ENCODE assay signal across 3 worm cellular contexts in the genomic region with DNA sequence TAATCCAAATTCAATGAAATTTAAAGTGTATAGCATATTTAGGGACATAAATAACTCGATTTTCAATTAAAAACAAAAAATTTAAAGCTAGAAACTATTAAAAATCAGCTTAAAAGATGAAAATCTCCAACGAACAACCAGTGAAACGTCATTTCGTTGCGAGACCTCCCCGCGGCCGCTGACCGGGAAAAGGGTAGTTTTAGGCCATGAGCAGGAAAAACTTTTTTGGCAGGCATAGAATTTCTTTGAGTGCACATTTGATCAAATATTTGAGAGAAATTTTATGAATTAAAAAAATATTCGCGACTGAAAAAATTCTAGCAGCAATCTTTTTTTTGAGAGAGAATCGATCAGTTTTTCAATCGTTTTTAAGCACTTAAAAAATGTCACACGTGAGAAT.
TF ChIP-seq lines count a peak whose summit lies in the region.

No protein-coding gene starts in this region.

TF ChIP-seq in whole organism, L1 larva, 84 proteins besides CTCF, POLR2A, EP300 and RAD21 (continued from another document):
- TF ChIP-seq fkh-4 (tag; optimal IDR thresholded peaks at IDR 0.05; lab: Kevin White, UChicago; ENCODE audit: borderline replicate concordance) (no peak), unc-130 (tag; optimal IDR thresholded peaks at IDR 0.05; lab: Kevin White, UChicago) (no peak), xbp-1 (tag; optimal IDR thresholded peaks at IDR 0.05; lab: Kevin White, UChicago) (peak; percentile 89), C16A3.4 (tag; optimal IDR thresholded peaks at IDR 0.05; lab: Kevin White, UChicago) (peak; percentile 34), ets-5 (GFP tag; IDR thresholded peaks at IDR 0.05; lab: Robert Waterston, UW) (no peak), fkh-8 (tag; optimal IDR thresholded peaks at IDR 0.05; lab: Kevin White, UChicago) (peak; percentile 51), zag-1 (tag; optimal IDR thresholded peaks at IDR 0.05; lab: Kevin White, UChicago) (no peak), Y116A8C.19 (tag; optimal IDR thresholded peaks at IDR 0.05; lab: Kevin White, UChicago; ENCODE audit: borderline replicate concordance) (no peak), sptf-1 (tag; optimal IDR thresholded peaks at IDR 0.05; lab: Kevin White, UChicago) (no peak)

TF ChIP-seq in whole organism, L2 larva, 48 proteins besides CTCF, POLR2A, EP300 and RAD21 (continued from another document):
- no peak for TF ChIP-seq ceh-82 (tag; optimal IDR thresholded peaks at IDR 0.05; lab: Kevin White, UChicago)
- peak; percentile 13 for TF ChIP-seq fos-1 (tag; optimal IDR thresholded peaks at IDR 0.05; lab: Kevin White, UChicago)
- no peak for TF ChIP-seq ZK546.5 (tag; optimal IDR thresholded peaks at IDR 0.05; lab: Kevin White, UChicago)
- TF ChIP-seq alr-1 (tag; optimal IDR thresholded peaks at IDR 0.05; lab: Kevin White, UChicago) = no peak
- no peak for TF ChIP-seq ztf-11 (tag; optimal IDR thresholded peaks at IDR 0.05; lab: Kevin White, UChicago)
- TF ChIP-seq Y55F3AM.14 (GFP tag; optimal IDR thresholded peaks at IDR 0.05; lab: Kevin White, UChicago) = no peak
- no peak for TF ChIP-seq elt-3 (tag; optimal IDR thresholded peaks at IDR 0.05; lab: Kevin White, UChicago)
- TF ChIP-seq lin-11 (tag; optimal IDR thresholded peaks at IDR 0.05; lab: Kevin White, UChicago) = peak; percentile 27
- TF ChIP-seq nhr-129 (tag; optimal IDR thresholded peaks at IDR 0.05; lab: Kevin White, UChicago) = no peak
- TF ChIP-seq nhr-6 (tag; optimal IDR thresholded peaks at IDR 0.05; lab: Kevin White, UChicago) = no peak
- no peak for TF ChIP-seq nhr-10 (tag; optimal IDR thresholded peaks at IDR 0.05; lab: Kevin White, UChicago)
- TF ChIP-seq sem-4 (tag; optimal IDR thresholded peaks at IDR 0.05; lab: Kevin White, UChicago) = no peak
- TF ChIP-seq peb-1 (tag; optimal IDR thresholded peaks at IDR 0.05; lab: Kevin White, UChicago) = no peak
TF ChIP-seq in whole organism, L2 larva: peak in this region for 10.

TF ChIP-seq in whole organism, L4 larva, 104 proteins besides CTCF, POLR2A, EP300 and RAD21 (continued from another document):
- no peak for TF ChIP-seq skn-1 (tag; optimal IDR thresholded peaks at IDR 0.05; lab: Kevin White, UChicago)
- TF ChIP-seq hif-1 (tag; optimal IDR thresholded peaks at IDR 0.05; lab: Kevin White, UChicago) = peak in 1 of 2 experiments; percentile 58
- TF ChIP-seq saeg-2 (GFP tag; IDR thresholded peaks at IDR 0.05; lab: Robert Waterston, UW) = no peak
- TF ChIP-seq nhr-237 (tag; optimal IDR thresholded peaks at IDR 0.05; lab: Kevin White, UChicago) = no peak
- peak; percentile 42 for TF ChIP-seq hlh-30 (tag; optimal IDR thresholded peaks at IDR 0.05; lab: Kevin White, UChicago; ENCODE audit: insufficient read depth)
- TF ChIP-seq mdl-1 (tag; optimal IDR thresholded peaks at IDR 0.05; lab: Kevin White, UChicago) = no peak
- no peak for TF ChIP-seq hmg-1.1 (GFP tag; IDR thresholded peaks at IDR 0.05; lab: Robert Waterston, UW)
- TF ChIP-seq ZK546.5 (tag; optimal IDR thresholded peaks at IDR 0.05; lab: Kevin White, UChicago) = no peak
- TF ChIP-seq F37D6.2 (tag; optimal IDR thresholded peaks at IDR 0.05; lab: Kevin White, UChicago) = no peak
- no peak for TF ChIP-seq ztf-7 (tag; optimal IDR thresholded peaks at IDR 0.05; lab: Kevin White, UChicago)
- no peak for TF ChIP-seq F10B5.3 (tag; optimal IDR thresholded peaks at IDR 0.05; lab: Kevin White, UChicago)
- no peak for TF ChIP-seq dmd-6 (GFP tag; IDR thresholded peaks at IDR 0.05; lab: Robert Waterston, UW)
- peak; percentile 60 for TF ChIP-seq lin-38 (GFP tag; IDR thresholded peaks at IDR 0.05; lab: Robert Waterston, UW)
- peak; percentile 13 for TF ChIP-seq hlh-11 (tag; optimal IDR thresholded peaks at IDR 0.05; lab: Kevin White, UChicago)
- no peak for TF ChIP-seq F49E8.2 (tag; optimal IDR thresholded peaks at IDR 0.05; lab: Kevin White, UChicago; ENCODE audit: borderline replicate concordance)
- TF ChIP-seq F26F4.8 (GFP tag; conservative IDR thresholded peaks at IDR 0.05; lab: Robert Waterston, UW) = no peak
- no peak for TF ChIP-seq jun-1 (tag; optimal IDR thresholded peaks at IDR 0.05; lab: Kevin White, UChicago)
- no peak for TF ChIP-seq zag-1 (tag; optimal IDR thresholded peaks at IDR 0.05; lab: Kevin White, UChicago)
- no peak for TF ChIP-seq fkh-10 (GFP tag; optimal IDR thresholded peaks at IDR 0.05; lab: Kevin White, UChicago)
- peak; percentile 94 for TF ChIP-seq mes-2 (tag; optimal IDR thresholded peaks at IDR 0.05; lab: Kevin White, UChicago; ENCODE audit: poor library complexity, severe bottlenecking)
- no peak for TF ChIP-seq nhr-28 (tag; optimal IDR thresholded peaks at IDR 0.05; lab: Kevin White, UChicago)
- no peak for TF ChIP-seq mxl-3 (GFP tag; optimal IDR thresholded peaks at IDR 0.05; lab: Kevin White, UChicago)
- no peak for TF ChIP-seq fos-1 (tag; optimal IDR thresholded peaks at IDR 0.05; lab: Kevin White, UChicago)
- no peak for TF ChIP-seq aha-1 (tag; lab: Kevin White, UChicago)
- TF ChIP-seq nhr-11 (tag; optimal IDR thresholded peaks at IDR 0.05; lab: Kevin White, UChicago) = no peak
- no peak for TF ChIP-seq nhr-42 (GFP tag; IDR thresholded peaks at IDR 0.05; lab: Robert Waterston, UW)
- TF ChIP-seq pqm-1 (tag; optimal IDR thresholded peaks at IDR 0.05; lab: Kevin White, UChicago) = no peak
- TF ChIP-seq zip-11 (GFP tag; IDR thresholded peaks at IDR 0.05; lab: Robert Waterston, UW) = no peak
- TF ChIP-seq nhr-25 (tag; optimal IDR thresholded peaks at IDR 0.05; lab: Kevin White, UChicago; ENCODE audit: borderline replicate concordance, insufficient read depth) = no peak
- TF ChIP-seq zfp-3 (GFP tag; conservative IDR thresholded peaks at IDR 0.05; lab: Robert Waterston, UW) = no peak
- TF ChIP-seq madf-5 (GFP tag; IDR thresholded peaks at IDR 0.05; lab: Robert Waterston, UW) = no peak
- TF ChIP-seq snpc-4 (tag; optimal IDR thresholded peaks at IDR 0.05; lab: Kevin White, UChicago) = no peak
- TF ChIP-seq mdt-29 (GFP tag; IDR thresholded peaks at IDR 0.05; lab: Robert Waterston, UW) = no peak
- no peak for TF ChIP-seq rbr-2 (tag; optimal IDR thresholded peaks at IDR 0.05; lab: Kevin White, UChicago)
- TF ChIP-seq dmd-9 (GFP tag; IDR thresholded peaks at IDR 0.05; lab: Robert Waterston, UW) = no peak
- no peak for TF ChIP-seq spr-3 (GFP tag; optimal IDR thresholded peaks at IDR 0.05; lab: Kevin White, UChicago)
- no peak for TF ChIP-seq dmd-8 (GFP tag; IDR thresholded peaks at IDR 0.05; lab: Robert Waterston, UW)
- TF ChIP-seq T20F7.1 (GFP tag; optimal IDR thresholded peaks at IDR 0.05; lab: Kevin White, UChicago) = peak; percentile 32
- TF ChIP-seq nhr-111 (GFP tag; optimal IDR thresholded peaks at IDR 0.05; lab: Kevin White, UChicago) = no peak
- TF ChIP-seq nhr-77 (tag; optimal IDR thresholded peaks at IDR 0.05; lab: Kevin White, UChicago) = peak; percentile 44
- TF ChIP-seq dpl-1 (GFP tag; optimal IDR thresholded peaks at IDR 0.05; lab: Kevin White, UChicago) = peak; percentile 64
- no peak for TF ChIP-seq lin-29 (GFP tag; IDR thresholded peaks at IDR 0.05; lab: Robert Waterston, UW)
- no peak for TF ChIP-seq daf-16 (GFP tag; optimal IDR thresholded peaks at IDR 0.05; lab: Kevin White, UChicago)
- TF ChIP-seq daf-16 (tag; optimal IDR thresholded peaks at IDR 0.05; lab: Kevin White, UChicago) = peak; percentile 8
- TF ChIP-seq ztf-11 (tag; optimal IDR thresholded peaks at IDR 0.05; lab: Kevin White, UChicago) = no peak
- no peak for TF ChIP-seq sdz-12 (GFP tag; optimal IDR thresholded peaks at IDR 0.05; lab: Kevin White, UChicago)
- TF ChIP-seq egl-27 (tag; optimal IDR thresholded peaks at IDR 0.05; lab: Kevin White, UChicago) = no peak
- no peak for TF ChIP-seq F44E2.7 (GFP tag; IDR thresholded peaks at IDR 0.05; lab: Robert Waterston, UW)
- TF ChIP-seq zip-2 (tag; optimal IDR thresholded peaks at IDR 0.05; lab: Kevin White, UChicago) = no peak
- no peak for TF ChIP-seq ceh-44 (GFP tag; IDR thresholded peaks at IDR 0.05; lab: Robert Waterston, UW)
TF ChIP-seq in whole organism, L4 larva: peak in this region for 17.
